Fruit fly (Drosophila melanogaster): Measurements from ENCODE around the gene CG31678.

The CG31678 gene

DNA sequence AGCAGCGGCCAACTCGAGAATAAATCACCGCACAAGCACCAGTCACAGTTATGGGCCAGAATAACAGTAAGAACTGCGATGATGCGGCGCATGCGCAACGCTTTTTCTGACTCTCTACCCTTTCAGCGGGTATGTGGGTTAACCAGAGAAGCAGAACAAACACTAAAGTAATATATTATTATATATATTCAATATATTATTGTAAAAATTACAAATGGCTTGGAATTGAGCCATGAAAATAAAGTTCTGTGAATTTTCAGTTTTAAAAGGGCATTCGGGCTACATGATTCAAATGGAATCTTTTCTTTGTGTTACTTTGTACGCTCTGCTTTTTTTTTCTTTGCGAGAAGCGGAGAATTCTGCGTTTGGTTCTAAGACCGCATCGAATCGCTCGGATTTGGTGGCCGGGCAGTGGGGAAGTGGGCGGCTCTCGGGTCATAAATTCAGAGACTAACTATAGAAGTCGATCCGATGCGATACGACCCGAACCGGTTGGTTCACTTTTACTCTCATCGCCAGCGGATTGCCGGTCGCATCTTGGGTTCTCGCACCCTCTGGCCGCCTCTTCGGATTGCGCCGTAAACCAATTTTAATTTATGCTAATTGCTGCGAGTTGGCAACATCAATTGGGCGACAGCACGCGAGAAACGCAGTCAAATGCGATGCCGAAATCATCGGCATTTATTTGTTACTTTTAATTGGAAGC, 24.9 kb upstream of the CG31678 start (continued):
- TF ChIP-seq Lpt (GFP tag; optimal IDR thresholded peaks at IDR 0.05) (peak; percentile 58), CG10631 (GFP tag; optimal IDR thresholded peaks at IDR 0.05) (peak; percentile 85), spab (GFP tag; optimal IDR thresholded peaks at IDR 0.05) (peak; percentile 63), CG9139 (GFP tag; optimal IDR thresholded peaks at IDR 0.05) (no peak), CG10669 (GFP tag; optimal IDR thresholded peaks at IDR 0.05) (peak; percentile 64), Hr38 (GFP tag; optimal IDR thresholded peaks at IDR 0.05) (no peak), Eip75B (GFP tag; optimal IDR thresholded peaks at IDR 0.05) (peak; percentile 68), fd59A (GFP tag; optimal IDR thresholded peaks at IDR 0.05) (peak; percentile 80), OdsH (GFP tag; optimal IDR thresholded peaks at IDR 0.05) (peak; percentile 80)

DNA sequence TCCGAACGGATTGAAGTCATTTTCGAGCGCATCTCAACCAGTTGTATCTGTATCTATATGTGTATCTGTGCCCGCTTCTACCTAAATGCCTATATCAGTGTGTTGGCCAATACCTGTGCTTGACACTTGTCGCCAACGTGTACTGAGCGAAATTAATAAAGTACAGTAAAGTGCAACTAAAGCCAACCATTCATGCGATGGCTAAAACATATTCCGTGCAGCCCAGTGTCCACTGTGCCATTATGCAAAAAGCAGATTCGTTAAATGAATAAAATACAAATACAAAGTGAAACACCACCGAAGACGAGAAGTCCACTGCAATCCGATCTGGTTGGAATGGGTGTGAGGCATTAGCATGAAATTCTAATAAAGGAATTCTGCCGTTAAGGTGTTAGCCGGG, 19.3 kb upstream of the CG31678 start:
- TF ChIP-seq dsx (GFP tag; optimal IDR thresholded peaks at IDR 0.05; ENCODE audit: poor library complexity, severe bottlenecking) (no peak), CG6163 (GFP tag; IDR thresholded peaks at IDR 0.05) (no peak), svp (GFP tag) (peak; percentile 19), CG34406 (GFP tag; optimal IDR thresholded peaks at IDR 0.05) (peak; percentile 5), achi (GFP tag; optimal IDR thresholded peaks at IDR 0.05) (peak; percentile 35), acj6 (GFP tag; optimal IDR thresholded peaks at IDR 0.05) (peak; percentile 26), CG3919 (GFP tag; optimal IDR thresholded peaks at IDR 0.05) (peak; percentile 41), OdsH (GFP tag; optimal IDR thresholded peaks at IDR 0.05) (peak; percentile 18), Gug (GFP tag; IDR thresholded peaks at IDR 0.05) (0 out of 2 replicates have a peak, but pooled peaks have one; percentile 10), Eip78C (GFP tag) (peak; percentile 76), Hr38 (GFP tag; optimal IDR thresholded peaks at IDR 0.05) (no peak), eg (GFP tag; IDR thresholded peaks at IDR 0.05) (0 out of 3 replicates have a peak, but pooled peaks have one; percentile 19), CG3032 (tag; optimal IDR thresholded peaks at IDR 0.05) (peak; percentile 2), CG32006 (GFP tag; optimal IDR thresholded peaks at IDR 0.05) (peak; percentile 42), ss (GFP tag; optimal IDR thresholded peaks at IDR 0.05) (peak in 1 of 2 experiments; percentile 23), fd85E (GFP tag; optimal IDR thresholded peaks at IDR 0.05) (no peak), CG6808 (GFP tag; optimal IDR thresholded peaks at IDR 0.05) (peak; percentile 7), pdm3 (GFP tag; optimal IDR thresholded peaks at IDR 0.05) (peak; percentile 26), vri (GFP tag; optimal IDR thresholded peaks at IDR 0.05) (peak; percentile 18), CG10631 (GFP tag; optimal IDR thresholded peaks at IDR 0.05) (peak; percentile 33), esn (GFP tag; optimal IDR thresholded peaks at IDR 0.05) (no peak)

DNA sequence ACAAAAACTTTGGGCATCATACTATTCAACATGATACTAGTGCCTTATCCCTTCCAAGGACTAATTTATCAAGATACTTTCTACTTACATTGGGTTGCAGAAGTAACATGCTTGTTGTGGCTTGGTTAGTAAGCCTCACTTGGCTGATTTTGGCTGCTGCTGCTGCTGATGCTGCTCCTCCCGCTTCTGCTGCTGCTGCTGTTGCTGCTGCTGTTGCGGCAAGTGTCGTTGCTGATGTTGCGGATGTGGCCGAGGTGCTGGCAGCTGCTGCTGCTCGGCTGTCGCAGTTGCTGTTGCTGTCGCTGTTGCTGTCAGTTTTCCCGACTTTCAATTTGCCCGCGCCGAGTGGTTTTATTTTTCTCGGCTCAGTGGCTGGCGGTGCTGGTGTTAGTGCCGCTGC, 14.3 kb upstream of the CG31678 start:
- TF ChIP-seq CG3919 (GFP tag; optimal IDR thresholded peaks at IDR 0.05) (no peak), fkh (GFP tag; optimal IDR thresholded peaks at IDR 0.05) (no peak), Ets21C (GFP tag; optimal IDR thresholded peaks at IDR 0.05) (no peak), Ets96B (tag; optimal IDR thresholded peaks at IDR 0.05) (no peak), cyc (GFP tag; optimal IDR thresholded peaks at IDR 0.05) (no peak), svp (GFP tag) (no peak), CG10669 (GFP tag; optimal IDR thresholded peaks at IDR 0.05) (no peak), OdsH (GFP tag; optimal IDR thresholded peaks at IDR 0.05) (no peak), Eip75B (GFP tag; optimal IDR thresholded peaks at IDR 0.05) (no peak), Eip78C (GFP tag) (no peak), fd59A (GFP tag; optimal IDR thresholded peaks at IDR 0.05) (no peak), Sox15 (GFP tag; optimal IDR thresholded peaks at IDR 0.05) (no peak), Blimp-1 (GFP tag; optimal IDR thresholded peaks at IDR 0.05) (no peak), salr (GFP tag; optimal IDR thresholded peaks at IDR 0.05) (no peak), pdm3 (GFP tag; optimal IDR thresholded peaks at IDR 0.05) (no peak), CG6854 (GFP tag; optimal IDR thresholded peaks at IDR 0.05) (no peak), CG9139 (GFP tag; optimal IDR thresholded peaks at IDR 0.05) (no peak), ss (GFP tag; optimal IDR thresholded peaks at IDR 0.05) (no peak), CG6792 (GFP tag; optimal IDR thresholded peaks at IDR 0.05) (no peak), Smox (GFP tag; optimal IDR thresholded peaks at IDR 0.05) (no peak)

All from whole organism, prepupa.